Fruit fly (Drosophila melanogaster) whole organism, embryonic: ENCODE results near the gene Cow.

Source experiments
- CG10543 ChIP-seq: fragments of 200-800 bp; sonication (Bioruptor generic); optimal IDR thresholded peaks from 3 replicates; lab custom pipeline; 2017; ENCODE audit warnings: missing biosample characterization, mild to moderate bottlenecking, missing genetic modification characterization, moderate library complexity
- CG15601 ChIP-seq: fragments of 200-800 bp; sonication (Bioruptor generic); optimal IDR thresholded peaks from 3 replicates; lab custom pipeline; 2019; ENCODE audit warnings: missing biosample characterization, mild to moderate bottlenecking, missing genetic modification characterization, moderate library complexity
- CG1603 ChIP-seq: fragments of 200-800 bp; sonication (Bioruptor generic); optimal IDR thresholded peaks from 2 replicates; lab custom pipeline; 2019; ENCODE audit warnings: missing biosample characterization, mild to moderate bottlenecking, missing genetic modification characterization, moderate library complexity
- CG17385 ChIP-seq: fragments of 200-800 bp; sonication (Bioruptor generic); optimal IDR thresholded peaks from 3 replicates; lab custom pipeline; 2018; ENCODE audit warnings: missing biosample characterization, mild to moderate bottlenecking, missing genetic modification characterization
- CG30431 ChIP-seq: fragments of 200-800 bp; sonication (Bioruptor generic); optimal IDR thresholded peaks from 2 replicates; lab custom pipeline; 2017; ENCODE audit warnings: missing biosample characterization, missing genetic modification characterization
- CG4360 ChIP-seq: fragments of 200-800 bp; sonication (Bioruptor generic); IDR thresholded peaks from 2 replicates; pipeline ENCODE4 v1.3.6; 2022; ENCODE audit warnings: missing biosample characterization, missing genetic modification characterization
- CG6654 ChIP-seq: fragments of 200-800 bp; sonication (Bioruptor generic); optimal IDR thresholded peaks from 2 replicates; lab custom pipeline; 2017; ENCODE audit warnings: missing biosample characterization, mild to moderate bottlenecking, missing genetic modification characterization
- CG7928 ChIP-seq: fragments of 200-800 bp; sonication (Bioruptor generic); optimal IDR thresholded peaks from 2 replicates; lab custom pipeline; 2017; ENCODE audit warnings: missing biosample characterization, mild to moderate bottlenecking, missing genetic modification characterization
- CG8290 ChIP-seq, 3 experiments: fragments of 200-800 bp; sonication (Bioruptor generic); optimal IDR thresholded peaks; 2 replicates each; lab custom pipeline; 2016 to 2019; ENCODE audit warnings: missing biosample characterization in 3 of 3, missing genetic modification characterization in 3 of 3, mild to moderate bottlenecking in 2 of 3, moderate library complexity in 1 of 3
- CG9797 ChIP-seq: fragments of 200-800 bp; sonication (Bioruptor generic); optimal IDR thresholded peaks from 3 replicates; lab custom pipeline; 2018; ENCODE audit warnings: missing biosample characterization, mild to moderate bottlenecking, missing genetic modification characterization
- CoRest ChIP-seq: fragments of 200-800 bp; sonication (Bioruptor generic); optimal IDR thresholded peaks from 3 replicates; lab custom pipeline; 2018; ENCODE audit warnings: missing biosample characterization, mild to moderate bottlenecking, missing genetic modification characterization, moderate library complexity
- Deaf1 ChIP-seq: fragments of 200-800 bp; optimal IDR thresholded peaks from 3 replicates; lab custom pipeline; 2019; ENCODE audit warnings: missing biosample characterization, mild to moderate bottlenecking, missing genetic modification characterization, moderate library complexity
- E2f2 ChIP-seq: fragments of 200-800 bp; sonication (Bioruptor generic); IDR thresholded peaks from 2 replicates; pipeline ENCODE4 v1.3.6; 2022; ENCODE audit warnings: missing biosample characterization, missing genetic modification characterization
- H15 ChIP-seq: fragments of 200-800 bp; sonication (Bioruptor generic); IDR thresholded peaks from 3 replicates; pipeline ENCODE4 v1.3.6; 2022; ENCODE audit warnings: missing biosample characterization, missing genetic modification characterization
- Jarid2 ChIP-seq: fragments of 200-800 bp; sonication (Bioruptor generic); optimal IDR thresholded peaks from 3 replicates; lab custom pipeline; 2017; ENCODE audit warnings: mild to moderate bottlenecking, missing biosample characterization, missing genetic modification reagents, missing genetic modification characterization
- Lhr ChIP-seq: fragments of 200-800 bp; sonication (Bioruptor generic); optimal IDR thresholded peaks from 3 replicates; lab custom pipeline; 2017; ENCODE audit warnings: mild to moderate bottlenecking, missing biosample characterization, missing genetic modification reagents, missing genetic modification characterization
- NC2β ChIP-seq: fragments of 200-800 bp; sonication (Bioruptor generic); optimal IDR thresholded peaks from 2 replicates; lab custom pipeline; 2016; ENCODE audit warnings: missing biosample characterization, missing genetic modification characterization
- Neu2 ChIP-seq: fragments of 200-800 bp; sonication (Bioruptor generic); optimal IDR thresholded peaks from 3 replicates; lab custom pipeline; 2016; ENCODE audit warnings: missing biosample characterization, missing genetic modification characterization, borderline replicate concordance
- PHDP ChIP-seq: fragments of 200-800 bp; sonication (Bioruptor generic); optimal IDR thresholded peaks from 3 replicates; lab custom pipeline; 2018; ENCODE audit warnings: missing biosample characterization, mild to moderate bottlenecking, missing genetic modification characterization, moderate library complexity
- Sry-β ChIP-seq: fragments of 200-800 bp; sonication (Bioruptor generic); optimal IDR thresholded peaks from 2 replicates; lab custom pipeline; 2018; ENCODE audit warnings: missing biosample characterization, mild to moderate bottlenecking, missing genetic modification characterization, moderate library complexity
- Ssrp ChIP-seq: fragments of 200-800 bp; sonication (Bioruptor generic); optimal IDR thresholded peaks from 2 replicates; lab custom pipeline; 2018; ENCODE audit warnings: missing biosample characterization, mild to moderate bottlenecking, missing genetic modification characterization, moderate library complexity
- amos ChIP-seq: fragments of 200-800 bp; sonication (Bioruptor generic); IDR thresholded peaks from 2 replicates; pipeline ENCODE4 v1.3.6; 2022; ENCODE audit warnings: missing biosample characterization, missing genetic modification characterization; ENCODE audit not compliant: partially characterized antibody
- chif ChIP-seq, 2 experiments: fragments of 200-800 bp; sonication (Bioruptor generic); optimal IDR thresholded peaks; 3 replicates each; lab custom pipeline; 2016; ENCODE audit warnings: missing biosample characterization in 2 of 2, missing genetic modification characterization in 2 of 2
- croc ChIP-seq: fragments of 200-800 bp; sonication (Bioruptor generic); conservative IDR thresholded peaks from 3 replicates; pipeline ENCODE4 v1.3.6; 2022; ENCODE audit warnings: missing biosample characterization, missing genetic modification characterization
- dysf ChIP-seq: fragments of 200-800 bp; sonication (Bioruptor generic); IDR thresholded peaks from 3 replicates; pipeline ENCODE4 v1.3.6; 2022; ENCODE audit warnings: missing biosample characterization, missing genetic modification characterization
- esg ChIP-seq: fragments of 200-800 bp; sonication (Bioruptor generic); conservative IDR thresholded peaks from 2 replicates; pipeline ENCODE4 v1.3.6; 2022; ENCODE audit warnings: missing biosample characterization, missing genetic modification characterization
- gce ChIP-seq: fragments of 200-800 bp; sonication (Bioruptor generic); IDR thresholded peaks from 3 replicates; pipeline ENCODE4 v1.3.6; 2022; ENCODE audit warnings: missing biosample characterization, missing genetic modification characterization
- gro ChIP-seq: fragments of 200-800 bp; sonication (Bioruptor generic); optimal IDR thresholded peaks from 2 replicates; lab custom pipeline; 2016; ENCODE audit warnings: missing biosample characterization, missing genetic modification characterization
- jigr1 ChIP-seq: fragments of 200-800 bp; sonication (Bioruptor generic); IDR thresholded peaks from 3 replicates; pipeline ENCODE4 v1.3.6; 2022; ENCODE audit warnings: missing biosample characterization, missing genetic modification characterization
- lbe ChIP-seq: fragments of 200-800 bp; sonication (Bioruptor generic); optimal IDR thresholded peaks from 2 replicates; lab custom pipeline; 2016; ENCODE audit warnings: missing biosample characterization, mild to moderate bottlenecking, missing genetic modification characterization
- lov ChIP-seq, 2 experiments: fragments of 200-800 bp in 1 of 2; fragments of >200 bp in 1 of 2; sonication (Bioruptor generic) in 1 of 2; IDR thresholded peaks in 1 of 2; optimal IDR thresholded peaks in 1 of 2; 2 replicates in 1 of 2; 3 replicates in 1 of 2; pipeline versions ENCODE4 v1.3.6 to Lab custom; 2017 to 2022; ENCODE audit warnings: missing biosample characterization in 1 of 2, missing genetic modification characterization in 1 of 2
- luna ChIP-seq: fragments of 200-800 bp; sonication (Bioruptor generic); optimal IDR thresholded peaks from 2 replicates; lab custom pipeline; 2016; ENCODE audit warnings: missing biosample characterization, missing genetic modification characterization
- pfk ChIP-seq: fragments of 200-800 bp; sonication (Bioruptor generic); optimal IDR thresholded peaks from 2 replicates; lab custom pipeline; 2018; ENCODE audit warnings: missing biosample characterization, mild to moderate bottlenecking, missing genetic modification characterization, moderate library complexity
- phol ChIP-seq: fragments of 200-800 bp; sonication (Bioruptor generic); optimal IDR thresholded peaks from 3 replicates; lab custom pipeline; 2018; ENCODE audit warnings: missing biosample characterization, mild to moderate bottlenecking, missing genetic modification characterization, moderate library complexity
- row ChIP-seq: fragments of 200-800 bp; sonication (Bioruptor generic); IDR thresholded peaks from 3 replicates; pipeline ENCODE4 v1.3.6; 2022; ENCODE audit warnings: missing biosample characterization, missing genetic modification characterization
- scrt ChIP-seq: fragments of 200-800 bp; sonication (Bioruptor generic); optimal IDR thresholded peaks from 2 replicates; lab custom pipeline; 2018; ENCODE audit warnings: missing biosample characterization, mild to moderate bottlenecking, missing genetic modification characterization, moderate library complexity
- slbo ChIP-seq: fragments of 200-800 bp; sonication (Bioruptor generic); IDR thresholded peaks from 2 replicates; pipeline ENCODE4 v1.3.6; 2022; ENCODE audit warnings: missing biosample characterization, missing genetic modification characterization
- tll ChIP-seq, 2 experiments: fragments of 200-800 bp in 1 of 2; fragments of >200 bp in 1 of 2; sonication (Bioruptor generic) in 1 of 2; optimal IDR thresholded peaks; 2 replicates each; lab custom pipeline; 2017 to 2019; ENCODE audit warnings: missing biosample characterization in 2 of 2, missing genetic modification characterization in 2 of 2, mild to moderate bottlenecking in 1 of 2, moderate library complexity in 1 of 2
- toy ChIP-seq: fragments of 200-800 bp; sonication (Bioruptor generic); IDR thresholded peaks from 2 replicates; pipeline ENCODE4 v1.3.6; 2022; ENCODE audit warnings: missing biosample characterization, missing genetic modification characterization
- zen ChIP-seq: fragments of 200-800 bp; sonication (Bioruptor generic); optimal IDR thresholded peaks from 3 replicates; lab custom pipeline; 2018; ENCODE audit warnings: missing biosample characterization, mild to moderate bottlenecking, missing genetic modification characterization, moderate library complexity

Gene Cow

DNA sequence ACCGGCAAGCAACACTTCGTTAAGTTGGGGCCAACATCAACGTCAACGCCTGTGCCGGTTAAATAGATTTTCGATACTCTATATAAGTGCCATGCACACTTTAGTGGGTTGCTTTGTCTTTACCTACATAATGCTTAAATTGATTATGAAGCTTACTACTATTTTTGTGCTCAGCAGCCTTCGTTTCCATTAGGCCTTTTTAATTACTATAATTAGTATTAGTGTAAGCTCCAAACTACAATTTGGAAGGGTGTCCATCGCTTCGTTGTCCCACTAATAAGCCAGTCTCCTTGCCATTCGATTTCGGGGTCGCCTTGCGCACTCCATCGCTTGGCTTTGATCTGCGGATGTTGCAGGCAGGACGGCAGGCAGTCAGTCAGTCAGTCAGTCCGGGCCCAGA is 35.1 kb upstream of the Cow start (continued):
- TF ChIP-seq amos (GFP tag; lab: Robert Waterston, UW) (no peak), Sry-β (no peak)
- TF ChIP-seq, all 482 proteins: peak for 14

- 0 out of 3 replicates have a peak, but pooled peaks have one; percentile 10 for TF ChIP-seq H15 (GFP tag; lab: Robert Waterston, UW)
- peak; percentile 94 for TF ChIP-seq CG4360
- TF ChIP-seq lov (optimal IDR thresholded peaks at IDR 0.05; lab: Kevin White, UChicago), result no peak
- TF ChIP-seq lov (GFP tag; IDR thresholded peaks at IDR 0.05; lab: Robert Waterston, UW), result no peak
- TF ChIP-seq Lhr, result no peak
- TF ChIP-seq NC2β (GFP tag; lab: Kevin White, UChicago), result no peak
- TF ChIP-seq jigr1, result no peak
- no peak for TF ChIP-seq CG17385 (GFP tag; lab: Kevin White, UChicago)
- TF ChIP-seq pfk (GFP tag; lab: Kevin White, UChicago), result peak; percentile 57
- TF ChIP-seq dysf (GFP tag; lab: Robert Waterston, UW), result no peak
- no peak for TF ChIP-seq gce (GFP tag; lab: Robert Waterston, UW)
- no peak for TF ChIP-seq gro (GFP tag; lab: Kevin White, UChicago)
- no peak for TF ChIP-seq scrt (GFP tag; lab: Kevin White, UChicago)
- peak; percentile 28 for TF ChIP-seq Deaf1 (tag; lab: Kevin White, UChicago)
- TF ChIP-seq lbe, result no peak
- no peak for TF ChIP-seq Ssrp
- TF ChIP-seq CG6654 (GFP tag; lab: Kevin White, UChicago), result no peak
- TF ChIP-seq E2f2 (GFP tag; lab: Robert Waterston, UW), result no peak
- no peak for TF ChIP-seq CG9797 (GFP tag; lab: Kevin White, UChicago)
- TF ChIP-seq CG1603 (tag; lab: Kevin White, UChicago), result no peak
These were observed 34.5 kb upstream of the Cow start for dm6 chr3R:23147058-23147457.

- TF ChIP-seq croc (GFP tag; lab: Robert Waterston, UW), result no peak
- no peak for TF ChIP-seq esg (GFP tag; lab: Robert Waterston, UW)
- no peak for TF ChIP-seq Jarid2 (GFP tag; lab: Kevin White, UChicago)
- TF ChIP-seq phol (tag; lab: Kevin White, UChicago), result no peak
- peak; percentile 33 for TF ChIP-seq zen
- TF ChIP-seq luna (GFP tag; lab: Kevin White, UChicago), result no peak
- no peak for TF ChIP-seq CG15601 (tag; lab: Kevin White, UChicago)
- no peak for TF ChIP-seq row (GFP tag; lab: Robert Waterston, UW)
- peak; percentile 94 for TF ChIP-seq Neu2 (GFP tag; lab: Kevin White, UChicago)
- no peak for TF ChIP-seq CG8290 (GFP tag; optimal IDR thresholded peaks at IDR 0.05; lab: Kevin White, UChicago)
- TF ChIP-seq CG8290 (tag; optimal IDR thresholded peaks at IDR 0.05; lab: Kevin White, UChicago), result no peak
- TF ChIP-seq CG7928 (GFP tag; lab: Kevin White, UChicago), result no peak
- no peak for TF ChIP-seq slbo (GFP tag; lab: Robert Waterston, UW)
- TF ChIP-seq CoRest, result no peak
- no peak for TF ChIP-seq chif (GFP tag; optimal IDR thresholded peaks at IDR 0.05; lab: Kevin White, UChicago)
- TF ChIP-seq CG30431 (GFP tag; lab: Kevin White, UChicago), result no peak
- peak in 1 of 2 experiments; percentile 0 for TF ChIP-seq tll (GFP tag; optimal IDR thresholded peaks at IDR 0.05; lab: Kevin White, UChicago)
- TF ChIP-seq PHDP, result no peak
- TF ChIP-seq toy (GFP tag; lab: Robert Waterston, UW), result no peak
- TF ChIP-seq CG10543 (GFP tag; lab: Kevin White, UChicago), result no peak
- TF ChIP-seq, all 482 proteins: peak for 3
These were observed 33.2 kb upstream of the Cow start for dm6 chr3R:23145681-23146080.
